Fruit fly (Drosophila melanogaster): ENCODE measurements around the gene p38c.

The p38c gene

DNA sequence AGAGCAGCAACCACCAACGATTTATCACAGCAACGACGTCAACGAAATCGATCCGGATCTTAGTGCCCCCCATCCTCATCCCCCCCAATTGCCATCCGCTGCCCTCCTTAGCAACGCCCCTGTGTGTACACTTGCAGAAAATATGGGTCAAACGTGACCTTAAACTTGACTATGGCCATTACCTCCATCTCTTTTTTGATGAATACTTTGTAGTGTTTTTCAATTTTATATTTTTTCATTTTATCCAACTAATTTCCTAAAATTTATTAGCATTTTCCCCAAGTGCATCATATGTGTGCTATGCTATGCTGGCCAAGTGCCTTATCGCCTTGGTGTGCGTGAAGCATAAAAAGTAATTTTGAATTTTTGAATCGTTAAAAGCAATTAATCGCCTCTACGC is 7.0 kb downstream of the p38c start (continued):
- TF ChIP-seq az2 (GFP tag; optimal IDR thresholded peaks at IDR 0.05) (peak; percentile 18), CG31388 (GFP tag; optimal IDR thresholded peaks at IDR 0.05) (no peak), jigr1 (GFP tag; IDR thresholded peaks at IDR 0.05) (no peak), Sry-β (GFP tag; optimal IDR thresholded peaks at IDR 0.05) (no peak), YL-1 (GFP tag; optimal IDR thresholded peaks at IDR 0.05) (no peak), danr (GFP tag; IDR thresholded peaks at IDR 0.05) (no peak), otp (GFP tag; IDR thresholded peaks at IDR 0.05) (no peak), ATbp (GFP tag; optimal IDR thresholded peaks at IDR 0.05) (peak; percentile 26), esg (GFP tag; conservative IDR thresholded peaks at IDR 0.05) (peak; percentile 31; the same call in 1 of the 2 replicates), nmo (GFP tag; optimal IDR thresholded peaks at IDR 0.05) (peak; percentile 40), ranshi (GFP tag; IDR thresholded peaks at IDR 0.05) (0 out of 2 replicates have a peak, but pooled peaks have one; percentile 21), CG11696 (GFP tag; IDR thresholded peaks at IDR 0.05) (no peak), onecut (GFP tag; IDR thresholded peaks at IDR 0.05) (peak; percentile 5; the same call in 1 of the 2 replicates), so (GFP tag; IDR thresholded peaks at IDR 0.05) (no peak), CG17328 (GFP tag; IDR thresholded peaks at IDR 0.05) (0 out of 2 replicates have a peak, but pooled peaks have one; percentile 25), stc (GFP tag; IDR thresholded peaks at IDR 0.05) (0 out of 2 replicates have a peak, but pooled peaks have one; percentile 40), CG3407 (GFP tag; optimal IDR thresholded peaks at IDR 0.05) (peak; percentile 3), lab (GFP tag; optimal IDR thresholded peaks at IDR 0.05) (peak; percentile 24), lov (optimal IDR thresholded peaks at IDR 0.05) (no peak), lov (GFP tag; IDR thresholded peaks at IDR 0.05) (no peak), Usf (GFP tag; optimal IDR thresholded peaks at IDR 0.05) (no peak), CG18619 (GFP tag; optimal IDR thresholded peaks at IDR 0.05) (no peak), bcd (GFP tag; optimal IDR thresholded peaks at IDR 0.05) (peak; percentile 26), CG18476 (GFP tag; optimal IDR thresholded peaks at IDR 0.05) (no peak), ewg (GFP tag; optimal IDR thresholded peaks at IDR 0.05) (peak; percentile 15), ci (GFP tag; IDR thresholded peaks at IDR 0.05) (peak; percentile 63; the same call in 1 of the 3 replicates), grau (tag; optimal IDR thresholded peaks at IDR 0.05) (peak; percentile 15), ap (GFP tag; IDR thresholded peaks at IDR 0.05) (peak; percentile 35; the same call in 1 of the 2 replicates), CG5245 (GFP tag; optimal IDR thresholded peaks at IDR 0.05) (peak; percentile 18), Ets97D (GFP tag; optimal IDR thresholded peaks at IDR 0.05) (no peak), CG12391 (tag; optimal IDR thresholded peaks at IDR 0.05) (peak; percentile 36), CG18011 (GFP tag; optimal IDR thresholded peaks at IDR 0.05) (no peak), H15 (GFP tag; IDR thresholded peaks at IDR 0.05) (0 out of 3 replicates have a peak, but pooled peaks have one; percentile 41), E2f1 (GFP tag; IDR thresholded peaks at IDR 0.05) (peak; percentile 58), zfh1 (GFP tag; IDR thresholded peaks at IDR 0.05) (peak; percentile 53; the same call in 1 of the 3 replicates), CG18262 (tag; optimal IDR thresholded peaks at IDR 0.05) (peak; percentile 47), Nf-YA (GFP tag; IDR thresholded peaks at IDR 0.05) (no peak), lola (GFP tag; optimal IDR thresholded peaks at IDR 0.05) (peak in 1 of 3 experiments; percentile 3), Blimp-1 (GFP tag; optimal IDR thresholded peaks at IDR 0.05) (peak; percentile 57), Hr51 (GFP tag; optimal IDR thresholded peaks at IDR 0.05) (peak in 1 of 2 experiments; percentile 20), prd (optimal IDR thresholded peaks at IDR 0.05) (no peak), prd (GFP tag; IDR thresholded peaks at IDR 0.05) (peak; percentile 38; the same call in 1 of the 3 replicates), BtbVII (GFP tag; optimal IDR thresholded peaks at IDR 0.05) (no peak), Scr (GFP tag; IDR thresholded peaks at IDR 0.05; ENCODE audit: partially characterized antibody) (no peak), CG4820 (GFP tag; optimal IDR thresholded peaks at IDR 0.05) (peak; percentile 37), Gug (GFP tag; IDR thresholded peaks at IDR 0.05) (0 out of 4 replicates have a peak, but pooled peaks have one; percentile 13), HLHmδ (GFP tag; optimal IDR thresholded peaks at IDR 0.05) (no peak), CG9797 (GFP tag; optimal IDR thresholded peaks at IDR 0.05) (no peak), CG30431 (GFP tag; optimal IDR thresholded peaks at IDR 0.05) (no peak), crol (GFP tag; IDR thresholded peaks at IDR 0.05) (peak; percentile 41; the same call in 1 of the 2 replicates), Dp (GFP tag; optimal IDR thresholded peaks at IDR 0.05) (no peak)

All from whole organism, embryonic.